Fruit fly (Drosophila melanogaster): ENCODE results near the gene Ubc6.
A peak's percentile ranks its signal among the peaks of the same experiment; 100 is the strongest.

The Ubc6 gene

DNA sequence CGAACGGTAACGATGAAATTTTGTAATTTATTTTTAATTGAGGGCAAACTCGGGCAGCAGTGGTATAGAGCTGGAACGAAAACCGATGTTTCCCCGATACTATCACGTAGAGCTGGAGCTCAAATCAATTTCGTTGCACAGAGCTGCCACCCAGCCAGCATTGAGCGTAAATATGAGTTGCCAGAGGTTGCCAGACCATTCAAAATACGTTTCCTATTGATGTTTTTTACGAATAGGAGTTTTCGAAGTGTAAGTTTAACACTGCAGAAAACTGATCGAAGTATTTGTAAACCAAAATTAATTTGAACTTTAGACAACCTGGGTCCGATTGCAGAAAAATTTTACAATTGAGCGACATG, at the start of gene Ubc6:
Gene Ubc6, minus strand, starts transcription at position 112 of the 359 bp plus-strand sequence.
- TF ChIP-seq CTCF (optimal IDR thresholded peaks at IDR 0.05) (peak; percentile 55 to 64), CG8478 (optimal IDR thresholded peaks at IDR 0.05) (no peak)

DNA sequence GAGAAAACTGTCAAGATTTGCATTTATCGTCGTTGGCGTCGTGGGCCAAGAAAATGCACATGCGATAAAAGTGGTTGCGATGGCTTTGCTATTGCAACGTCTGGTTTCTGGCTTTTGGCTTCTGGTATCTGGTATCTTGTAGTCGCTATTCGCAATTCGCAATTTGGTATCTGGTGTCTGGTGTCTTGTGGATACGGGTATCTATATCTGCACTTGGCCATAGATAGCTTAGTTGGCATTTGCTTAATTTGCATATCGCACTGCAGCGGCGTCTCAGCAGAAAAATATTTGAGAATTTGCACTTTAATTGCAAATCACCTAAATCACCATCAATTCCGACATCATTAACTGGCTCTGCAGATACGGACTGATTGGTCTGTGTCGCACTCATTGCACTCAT, 48.2 kb upstream of the Ubc6 start:
- TF ChIP-seq CTCF (optimal IDR thresholded peaks at IDR 0.05) (no peak), CG8478 (optimal IDR thresholded peaks at IDR 0.05) (no peak)

DNA sequence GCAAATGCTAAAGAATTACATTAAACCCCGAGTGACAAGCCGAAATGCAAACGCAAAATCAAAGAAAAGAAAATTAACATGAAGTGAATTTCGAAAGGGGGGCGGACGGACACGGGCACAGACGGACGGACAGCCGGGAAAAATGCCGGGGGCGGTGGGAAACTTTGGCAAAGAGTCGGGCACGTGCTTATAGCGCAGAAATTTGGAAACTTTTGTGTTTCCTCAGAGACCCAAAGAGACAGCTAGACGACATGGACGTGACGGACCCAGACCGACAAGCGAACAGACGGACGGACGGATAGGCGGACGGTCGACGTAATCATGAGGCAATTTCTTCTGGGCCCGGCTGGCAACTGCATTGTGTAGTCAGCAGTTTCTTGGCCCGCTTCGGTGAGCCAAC, 46.3 kb upstream of the Ubc6 start:
- TF ChIP-seq CG8478 (optimal IDR thresholded peaks at IDR 0.05) (no peak), CTCF (optimal IDR thresholded peaks at IDR 0.05) (no peak)

DNA sequence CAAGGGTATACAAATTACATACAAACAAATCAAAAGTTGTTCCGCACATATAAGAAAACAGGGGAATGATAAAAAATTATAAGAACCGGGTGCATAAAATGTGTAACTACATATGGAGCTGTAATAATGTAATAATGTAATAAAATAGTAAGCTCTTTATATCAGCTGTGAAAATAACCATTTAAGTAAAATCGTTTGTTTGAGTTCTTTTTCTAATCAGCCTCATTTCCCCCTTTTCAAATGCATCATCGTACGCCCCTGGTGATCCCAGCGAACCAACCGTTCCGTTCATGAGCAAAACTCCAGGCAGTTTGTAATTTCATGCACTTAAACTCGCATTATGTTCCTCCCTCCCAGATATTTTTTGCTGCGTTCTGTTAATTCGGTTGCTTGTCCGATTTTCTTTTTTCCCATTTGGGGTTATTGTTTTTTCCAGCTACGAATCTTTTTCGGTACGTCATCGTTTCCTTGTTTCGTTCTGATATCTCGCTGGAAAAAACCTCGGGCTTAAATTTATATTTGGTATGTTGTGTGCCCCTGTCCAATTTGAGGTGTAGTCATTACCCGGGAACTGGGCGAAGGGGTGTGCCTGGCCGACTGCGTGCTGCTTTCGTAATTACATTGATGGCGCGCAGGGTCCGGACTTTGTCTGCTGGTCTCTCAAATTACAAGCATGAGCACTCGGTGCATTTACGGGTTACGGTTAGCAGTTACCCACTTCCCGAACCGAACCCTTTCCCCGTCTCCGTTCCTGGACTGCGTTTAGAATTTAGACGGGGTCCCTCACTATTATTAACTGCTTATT, 45.1 kb upstream of the Ubc6 start:
- TF ChIP-seq CTCF (optimal IDR thresholded peaks at IDR 0.05) (no peak), CG8478 (optimal IDR thresholded peaks at IDR 0.05) (no peak)

DNA sequence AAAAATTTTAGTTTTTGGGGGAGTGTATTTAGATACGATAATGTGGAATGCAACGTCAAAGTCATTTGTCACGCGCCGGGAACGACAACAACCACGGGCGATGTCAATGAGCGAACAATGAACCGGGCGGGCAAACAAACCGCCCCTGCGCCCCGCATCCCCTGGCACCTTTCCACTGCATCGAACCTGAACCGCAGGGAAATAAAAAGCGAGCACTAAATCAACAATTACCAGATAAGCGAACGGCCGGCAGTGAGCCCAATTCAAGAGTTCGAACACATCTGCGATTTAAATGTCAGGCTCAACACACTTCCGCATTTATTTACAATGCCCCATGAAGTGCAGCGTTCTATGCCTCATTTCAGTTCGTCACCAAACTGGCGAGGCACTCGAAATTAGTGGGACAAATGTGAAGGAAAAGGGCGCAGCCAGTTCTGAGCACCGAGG, 44.1 kb upstream of the Ubc6 start:
- TF ChIP-seq CTCF (optimal IDR thresholded peaks at IDR 0.05) (no peak), CG8478 (optimal IDR thresholded peaks at IDR 0.05) (no peak)

DNA sequence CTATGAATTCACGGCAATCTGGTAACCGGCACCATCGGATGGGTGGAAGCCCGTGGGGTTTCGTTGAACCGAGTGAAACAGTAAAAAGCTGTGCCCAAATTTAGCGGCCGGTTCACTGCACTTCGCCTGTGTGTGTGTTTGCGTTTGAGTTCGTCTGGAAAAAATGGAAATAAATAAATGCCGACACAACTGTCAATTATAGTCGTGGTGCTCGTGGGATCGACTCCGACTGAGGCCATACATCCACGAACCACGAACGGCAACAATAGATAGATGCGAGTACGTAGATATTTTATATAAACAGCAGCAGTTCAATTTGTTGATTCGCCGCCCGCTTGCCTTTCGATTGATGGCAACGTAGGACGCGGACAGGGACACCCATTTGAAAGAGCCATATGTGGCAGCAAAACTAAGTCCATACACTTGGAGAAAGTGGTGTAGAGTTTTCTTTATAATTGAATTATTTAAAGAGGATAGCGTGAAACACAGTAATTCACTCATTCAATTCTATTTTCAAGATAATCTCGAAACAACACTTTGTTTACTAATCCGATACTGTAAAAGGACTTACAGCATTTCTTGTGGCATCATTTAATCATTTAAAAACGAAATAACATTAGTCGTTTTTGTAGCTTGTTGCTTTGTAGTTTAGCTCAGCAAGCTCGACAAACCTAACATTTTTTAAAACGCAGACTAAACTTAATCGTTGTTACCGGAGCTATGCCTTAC, 43.2 kb upstream of the Ubc6 start:
- TF ChIP-seq CTCF (optimal IDR thresholded peaks at IDR 0.05) (no peak), CG8478 (optimal IDR thresholded peaks at IDR 0.05) (no peak)

DNA sequence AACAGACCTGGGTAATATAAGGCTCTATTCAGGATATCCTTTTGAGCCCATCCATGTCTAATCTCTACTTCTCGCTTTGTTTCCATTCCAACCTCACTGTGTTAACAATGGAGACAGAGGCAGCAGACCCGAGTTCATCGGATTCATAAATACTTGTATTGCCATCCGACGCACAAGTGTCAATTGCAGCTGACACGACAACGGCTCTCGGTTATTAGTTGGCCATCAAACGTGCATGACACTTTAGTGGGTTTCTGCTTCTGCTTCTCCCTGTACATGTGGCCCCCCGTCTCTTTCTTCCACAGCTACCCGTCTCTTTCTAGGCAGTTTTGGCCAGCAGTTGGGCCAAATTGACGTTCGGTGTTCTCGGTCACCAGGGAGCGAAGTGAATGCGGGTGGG, 42.2 kb upstream of the Ubc6 start:
- TF ChIP-seq CG8478 (optimal IDR thresholded peaks at IDR 0.05): no peak
- no peak for TF ChIP-seq CTCF (optimal IDR thresholded peaks at IDR 0.05)

DNA sequence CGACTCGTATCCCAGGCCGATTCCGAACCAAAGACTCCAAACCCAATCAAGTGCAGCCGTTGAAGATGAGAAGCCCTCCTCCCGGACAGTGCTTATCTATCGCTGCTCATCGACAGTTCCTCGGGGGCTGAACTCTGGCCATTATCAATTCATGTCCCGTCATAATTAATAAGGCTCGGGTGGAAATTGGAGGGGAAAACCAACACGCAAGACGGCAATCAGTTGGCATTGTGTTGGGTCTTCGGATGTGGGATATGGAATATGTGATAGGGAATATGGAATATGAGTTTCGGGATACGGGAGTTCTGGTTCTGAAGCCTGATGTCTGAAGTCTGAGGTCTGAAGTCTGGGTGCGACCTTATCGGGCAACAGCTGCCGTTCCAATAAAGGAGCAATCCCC, 40.9 kb upstream of the Ubc6 start:
- TF ChIP-seq CG8478 (optimal IDR thresholded peaks at IDR 0.05) (no peak), CTCF (optimal IDR thresholded peaks at IDR 0.05) (no peak)

DNA sequence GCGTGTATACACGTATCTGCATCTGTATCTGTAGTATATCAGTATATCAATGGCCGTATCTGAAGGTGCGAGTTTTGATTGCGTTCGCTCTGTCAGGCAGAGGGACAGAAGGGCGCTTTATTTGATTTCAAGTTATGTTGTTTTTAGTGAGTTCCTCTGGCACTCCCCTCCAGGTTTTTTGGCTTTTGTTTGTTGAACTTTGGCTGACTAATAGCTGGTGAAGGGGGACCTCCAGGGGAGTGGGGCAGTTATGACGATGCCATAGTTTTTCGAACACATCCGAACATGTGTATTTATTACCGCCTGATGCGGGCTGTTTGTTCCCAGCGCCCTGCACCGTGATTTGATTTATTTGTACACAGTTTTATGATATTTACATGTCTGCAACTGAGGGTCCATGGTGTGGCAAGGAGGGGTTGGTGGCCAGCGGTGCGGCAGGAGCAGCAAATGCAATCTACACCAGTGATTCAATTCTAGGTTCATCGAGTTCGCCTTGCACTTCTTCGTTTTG, 39.8 kb upstream of the Ubc6 start:
- TF ChIP-seq CG8478 (optimal IDR thresholded peaks at IDR 0.05): no peak
- TF ChIP-seq CTCF (optimal IDR thresholded peaks at IDR 0.05): no peak

DNA sequence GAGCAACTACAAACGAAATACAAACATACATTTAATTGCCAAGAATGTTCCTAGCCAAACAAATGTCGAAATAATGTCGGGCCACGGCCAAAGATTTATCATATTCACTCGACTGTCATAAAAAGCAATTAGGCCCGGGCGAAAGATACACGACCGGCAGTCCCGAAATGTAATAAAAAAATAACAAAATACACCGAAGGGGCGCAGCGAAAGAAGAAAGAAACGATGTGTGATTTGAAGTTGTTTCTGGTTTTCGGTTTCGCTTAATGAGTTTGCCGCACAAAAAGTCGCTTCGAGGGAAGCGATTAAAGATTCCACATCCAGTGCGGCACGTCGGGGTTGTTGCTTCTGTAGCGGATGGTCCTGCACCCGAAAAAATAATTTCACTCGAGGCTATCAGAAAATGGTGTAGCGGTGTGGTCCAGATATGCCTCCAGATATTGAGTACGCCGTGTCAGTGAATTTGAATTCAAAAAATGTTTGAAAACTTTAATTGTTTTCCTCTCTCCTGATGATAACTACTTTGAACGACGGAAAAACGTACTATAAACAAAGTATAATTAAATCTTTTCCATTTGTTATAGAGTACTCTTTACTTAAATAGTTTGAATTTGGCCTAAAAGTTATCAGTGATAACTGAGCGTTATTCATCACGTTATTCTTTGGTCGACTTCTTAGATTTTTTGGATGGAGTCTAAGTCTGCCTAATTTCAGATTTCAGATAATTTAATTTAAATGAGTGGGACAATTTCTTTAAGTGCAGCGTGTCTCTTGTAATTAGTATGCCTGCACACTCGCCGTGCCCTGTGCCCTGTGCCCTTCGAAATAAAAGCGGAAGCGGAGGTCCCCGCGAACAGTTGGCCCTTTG, 36.9 kb upstream of the Ubc6 start:
- TF ChIP-seq CTCF (optimal IDR thresholded peaks at IDR 0.05) (no peak), CG8478 (optimal IDR thresholded peaks at IDR 0.05) (no peak)

DNA sequence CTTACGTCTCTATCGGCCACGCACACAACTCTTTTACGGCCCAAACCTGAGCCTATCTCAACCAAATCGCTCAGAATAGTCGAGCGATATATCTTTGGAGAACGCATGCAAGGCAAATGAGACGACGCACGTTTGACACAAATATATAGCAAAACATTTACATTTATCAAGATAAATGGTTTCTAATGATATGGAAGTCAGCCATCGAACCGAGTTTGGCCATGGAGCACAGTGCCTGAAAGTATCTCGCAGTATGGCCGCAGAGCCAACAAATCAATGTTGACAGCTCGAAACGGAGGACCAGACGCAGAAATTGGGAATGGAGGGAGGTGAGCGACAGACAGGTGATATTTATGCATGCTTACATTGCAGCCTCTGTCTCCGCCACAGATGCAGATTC, 34.9 kb upstream of the Ubc6 start:
- no peak for TF ChIP-seq CG8478 (optimal IDR thresholded peaks at IDR 0.05)
- TF ChIP-seq CTCF (optimal IDR thresholded peaks at IDR 0.05): no peak

DNA sequence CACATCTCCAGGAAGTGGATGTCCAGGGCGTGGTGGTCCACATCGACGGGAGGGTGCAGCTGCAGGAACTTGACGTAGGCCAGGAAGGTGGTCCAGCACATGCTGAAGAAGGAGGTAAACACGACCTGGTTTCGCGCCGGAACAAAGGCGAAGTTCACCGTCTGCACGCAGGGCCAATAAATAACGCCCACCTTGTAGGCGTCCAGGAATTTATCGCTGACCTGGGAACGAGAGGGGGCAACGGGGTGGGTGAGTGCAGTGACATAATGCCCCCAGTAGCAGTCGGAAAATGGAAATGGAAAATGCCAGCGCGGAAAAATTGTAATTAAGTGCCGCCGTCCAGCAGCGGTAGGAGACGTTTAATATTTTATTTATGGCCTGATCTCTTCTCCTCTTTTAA, 34.2 kb upstream of the Ubc6 start:
- TF ChIP-seq CTCF (optimal IDR thresholded peaks at IDR 0.05) (no peak), CG8478 (optimal IDR thresholded peaks at IDR 0.05) (no peak)

DNA sequence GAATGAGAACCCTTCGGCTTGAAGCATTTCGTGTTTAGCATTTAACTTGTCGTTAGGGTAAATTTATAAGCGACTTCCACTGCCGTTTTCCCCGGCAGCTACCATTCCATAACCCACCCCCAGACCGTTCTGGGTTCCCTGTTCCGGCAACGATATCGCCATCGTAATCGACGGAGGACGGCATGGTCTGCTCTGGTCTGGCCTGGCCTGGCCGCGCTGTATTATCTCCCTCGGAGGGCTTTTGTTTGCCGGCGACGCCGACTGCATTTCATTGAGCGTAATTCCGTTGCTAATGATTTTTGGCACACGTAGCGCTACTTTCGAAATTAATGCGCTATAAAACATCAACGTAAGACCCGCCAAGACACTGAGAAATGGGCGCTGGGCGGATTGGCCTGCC, 32.2 kb upstream of the Ubc6 start:
- TF ChIP-seq CG8478 (optimal IDR thresholded peaks at IDR 0.05) (no peak), CTCF (optimal IDR thresholded peaks at IDR 0.05) (no peak)

DNA sequence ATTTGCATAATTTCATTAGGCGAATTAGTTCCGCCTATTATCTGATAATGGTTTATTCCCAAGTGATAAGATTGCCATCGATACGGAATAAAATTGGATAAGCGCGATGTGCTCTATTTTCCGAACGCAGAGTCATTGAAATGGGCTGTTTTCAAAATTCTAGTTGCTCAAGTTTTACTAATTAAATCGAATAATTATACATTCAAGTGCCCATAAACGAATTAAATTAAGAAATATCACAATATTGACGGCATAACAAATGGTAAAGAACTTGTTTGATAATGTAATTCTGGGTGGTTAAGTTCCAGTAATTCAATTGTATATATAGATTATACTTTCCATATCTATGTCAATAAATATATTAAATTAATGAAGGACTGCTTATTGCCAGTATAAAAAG, 31.6 kb upstream of the Ubc6 start, which contains the start of gene CG14662:
Gene CG14662, minus strand, starts transcription at position 101 of the 400 bp plus-strand sequence.
- TF ChIP-seq CG8478 (optimal IDR thresholded peaks at IDR 0.05) (no peak), CTCF (optimal IDR thresholded peaks at IDR 0.05) (no peak)

DNA sequence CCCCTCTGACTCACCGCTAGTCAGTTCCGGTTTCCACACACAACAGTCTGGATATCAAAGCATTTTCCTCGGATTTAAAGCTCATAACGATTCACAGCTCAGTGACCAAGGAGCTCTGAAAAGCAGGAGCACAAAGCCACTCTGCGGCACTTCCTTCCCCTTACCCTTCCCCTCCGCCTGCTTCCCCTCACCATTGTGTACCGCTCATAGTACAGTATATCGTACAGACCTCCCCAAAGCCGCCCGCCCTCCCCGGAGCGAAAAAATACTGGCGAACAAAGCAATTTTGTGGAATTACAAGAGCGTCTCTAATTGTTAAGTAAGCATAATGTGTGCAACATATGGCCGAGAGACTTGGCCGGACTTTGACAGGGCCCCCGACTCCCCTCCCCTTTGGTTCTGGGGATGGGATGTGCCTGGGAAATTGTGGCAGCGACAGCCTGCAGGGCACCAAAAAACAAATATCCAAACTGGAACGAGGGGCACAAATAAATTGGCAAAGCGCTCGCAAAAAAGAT, 28.7 kb upstream of the Ubc6 start:
- no peak for TF ChIP-seq CTCF (optimal IDR thresholded peaks at IDR 0.05)
- TF ChIP-seq CG8478 (optimal IDR thresholded peaks at IDR 0.05): no peak
